Fruit fly (Drosophila melanogaster): ENCODE results near the gene Pex12.

DNA sequence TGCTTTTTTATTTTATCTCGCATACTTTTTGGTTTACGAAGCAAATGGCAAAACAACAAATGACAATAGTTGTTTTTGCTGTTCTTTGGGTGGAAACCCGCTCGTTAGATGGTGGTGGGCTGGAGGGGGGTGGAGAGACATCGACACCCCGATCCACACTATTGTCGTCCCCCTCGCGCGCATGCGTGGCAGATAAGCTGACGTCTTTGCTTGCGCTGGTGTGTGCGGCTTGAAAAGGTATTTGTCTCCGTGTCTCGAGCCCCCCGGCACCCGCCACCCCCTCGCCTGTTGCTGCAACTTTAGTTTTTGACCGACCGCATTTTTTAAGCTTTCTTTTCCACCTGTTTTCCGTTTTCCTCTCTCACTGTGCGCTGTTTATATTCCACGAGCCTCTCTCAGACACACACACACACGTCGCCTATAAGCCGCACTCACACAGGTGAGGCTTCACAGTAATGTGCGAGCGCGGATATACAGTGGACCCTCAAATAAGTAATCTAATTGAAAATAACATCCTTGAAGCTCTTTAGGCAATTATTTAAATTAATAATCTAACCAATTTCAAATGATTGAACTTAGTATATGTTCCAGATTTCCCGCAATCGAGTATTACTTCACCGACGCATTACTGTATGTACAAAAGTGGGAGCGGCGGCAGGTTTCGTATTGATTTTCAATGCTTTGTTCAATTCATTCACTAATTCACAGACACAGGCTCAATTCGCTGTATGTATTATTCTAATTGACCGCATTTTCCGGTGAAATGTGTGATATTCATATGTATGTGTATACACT lies 51.4 kb downstream of the Pex12 start:
- peak; percentile 88 for TF ChIP-seq CG18262 (tag; optimal IDR thresholded peaks at IDR 0.05)
- peak; percentile 80 for TF ChIP-seq pros (GFP tag; optimal IDR thresholded peaks at IDR 0.05)
- peak; percentile 95 for TF ChIP-seq rib (GFP tag; IDR thresholded peaks at IDR 0.05)
- peak; percentile 95 for TF ChIP-seq tgo (GFP tag; IDR thresholded peaks at IDR 0.05)
- peak; percentile 95 for TF ChIP-seq sisA (GFP tag; IDR thresholded peaks at IDR 0.05)
- TF ChIP-seq dpn (GFP tag; optimal IDR thresholded peaks at IDR 0.05), result peak; percentile 90 to 93
